Fruit fly (Drosophila melanogaster): ENCODE results near the gene CG6937.

DNA sequence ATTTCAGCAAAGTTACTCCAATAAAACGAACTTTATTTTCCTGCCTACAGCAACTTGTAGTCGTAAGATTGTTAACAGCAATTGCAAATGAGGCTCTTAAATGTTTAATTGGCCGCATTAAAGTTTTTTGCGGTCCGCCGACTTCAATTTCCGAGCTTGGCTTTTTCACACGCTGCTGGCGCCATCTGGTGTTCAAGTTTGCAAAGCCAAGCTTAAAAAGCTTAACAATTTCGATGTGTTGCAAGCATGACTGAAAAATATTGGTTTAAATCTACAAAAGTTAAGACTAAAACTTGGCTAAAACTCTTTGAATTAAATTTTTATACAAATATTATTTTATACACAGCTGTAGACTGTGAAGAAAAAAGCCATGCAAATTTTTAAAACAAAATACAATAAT is 19.9 kb upstream of the CG6937 start:
- TF ChIP-seq br (GFP tag; optimal IDR thresholded peaks at IDR 0.05) (no peak), fru (GFP tag; optimal IDR thresholded peaks at IDR 0.05) (no peak), ey (GFP tag; optimal IDR thresholded peaks at IDR 0.05) (no peak), dsf (GFP tag; optimal IDR thresholded peaks at IDR 0.05; ENCODE audit: borderline replicate concordance) (no peak), Dfd (GFP tag; optimal IDR thresholded peaks at IDR 0.05) (no peak)

Measured in whole organism, wandering third instar larva.